Fruit fly (Drosophila melanogaster) whole organism, adult: ENCODE measurements around the gene hb.

Source experiments
- CG14711 ChIP-seq: fragments of 200-800 bp; sonication (Bioruptor generic); optimal IDR thresholded peaks from 2 replicates; lab custom pipeline; 2018; ENCODE audit warnings: missing biosample characterization, mild to moderate bottlenecking, missing genetic modification characterization, moderate library complexity
- CG1620 ChIP-seq: fragments of 200-800 bp; sonication (Bioruptor generic); optimal IDR thresholded peaks from 2 replicates; lab custom pipeline; 2016; ENCODE audit warnings: missing biosample characterization, missing genetic modification characterization
- CG5204 ChIP-seq: fragments of 200-800 bp; sonication (Bioruptor generic); optimal IDR thresholded peaks from 2 replicates; lab custom pipeline; 2016; ENCODE audit warnings: missing biosample characterization, missing genetic modification characterization
- CG7101 ChIP-seq: fragments of 200-800 bp; sonication (Bioruptor generic); optimal IDR thresholded peaks from 2 replicates; lab custom pipeline; 2018; ENCODE audit warnings: missing biosample characterization, mild to moderate bottlenecking, missing genetic modification characterization, moderate library complexity

DNA sequence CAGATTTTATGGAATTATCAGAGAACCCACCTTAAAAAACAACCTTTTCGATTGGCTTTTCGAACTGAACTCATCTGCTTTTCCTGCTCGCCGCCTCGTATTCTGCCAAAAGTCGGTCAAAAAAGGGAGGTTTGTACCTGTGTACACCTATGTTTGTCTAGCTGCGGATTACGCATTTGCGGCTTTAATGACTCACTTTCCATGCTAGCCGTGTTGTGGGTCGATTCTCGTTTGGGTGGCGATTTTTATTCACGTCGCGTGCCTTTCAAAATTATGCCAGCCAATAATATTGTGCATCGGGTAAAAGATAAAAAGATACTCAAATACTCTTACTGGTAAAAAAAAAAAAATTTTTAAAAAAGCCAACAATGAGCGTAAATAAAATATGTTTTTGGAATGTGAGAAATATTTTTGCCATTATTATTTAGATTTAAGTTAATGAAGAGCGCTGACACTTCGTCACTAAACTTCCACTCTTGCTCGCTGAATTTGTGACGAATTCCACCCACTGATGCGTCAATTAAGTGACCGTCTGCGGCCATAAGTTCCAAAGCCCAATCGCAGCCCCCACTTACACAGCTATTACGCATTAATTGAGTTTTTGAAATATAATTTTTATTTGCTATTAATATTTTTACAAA is 51.9 kb downstream of the hb start, which contains the start of gene Cyp313b1:
- no peak for TF ChIP-seq CG14711 (tag; lab: Kevin White, UChicago)
- no peak for TF ChIP-seq CG1620
- TF ChIP-seq CG7101 (tag; lab: Kevin White, UChicago) = no peak
- no peak for TF ChIP-seq CG5204
